Worm (Caenorhabditis elegans): ENCODE measurements around the gene nhr-40.

Gene nhr-40

ce11 chrX:2595757-2596059, 1.9 kb downstream of the nhr-40 start:
- TF ChIP-seq lim-6 (tag; optimal IDR thresholded peaks at IDR 0.05) (no peak), dve-1 (tag; optimal IDR thresholded peaks at IDR 0.05) (no peak), zip-5 (tag; optimal IDR thresholded peaks at IDR 0.05) (no peak), elt-4 (tag; optimal IDR thresholded peaks at IDR 0.05) (no peak), lin-11 (tag; optimal IDR thresholded peaks at IDR 0.05) (no peak), pqm-1 (tag; optimal IDR thresholded peaks at IDR 0.05) (no peak), sox-2 (GFP tag; IDR thresholded peaks at IDR 0.05) (no peak), unc-86 (tag; optimal IDR thresholded peaks at IDR 0.05) (no peak)

- TF ChIP-seq ceh-18 (tag; optimal IDR thresholded peaks at IDR 0.05) (no peak), elt-4 (tag; optimal IDR thresholded peaks at IDR 0.05) (no peak), F13H6.1 (tag; optimal IDR thresholded peaks at IDR 0.05) (no peak), pax-1 (tag; optimal IDR thresholded peaks at IDR 0.05) (no peak), C38D4.7 (GFP tag; optimal IDR thresholded peaks at IDR 0.05) (no peak), C08G9.2 (tag; optimal IDR thresholded peaks at IDR 0.05) (no peak), madf-2 (tag; optimal IDR thresholded peaks at IDR 0.05) (no peak), lin-11 (tag; optimal IDR thresholded peaks at IDR 0.05) (no peak), pag-3 (tag; optimal IDR thresholded peaks at IDR 0.05; ENCODE audit: borderline replicate concordance) (no peak), ceh-9 (tag; optimal IDR thresholded peaks at IDR 0.05) (no peak), tbx-7 (tag; optimal IDR thresholded peaks at IDR 0.05) (no peak), eyg-1 (tag; optimal IDR thresholded peaks at IDR 0.05) (no peak)
These were observed 2.8 kb downstream of the nhr-40 start for ce11 chrX:2596605-2597004.

ce11 chrX:2598833-2599279, 5.1 kb downstream of the nhr-40 start:
- no peak for TF ChIP-seq gmeb-2 (tag; optimal IDR thresholded peaks at IDR 0.05)
- TF ChIP-seq ceh-22 (tag; optimal IDR thresholded peaks at IDR 0.05), result no peak
- TF ChIP-seq hlh-6 (tag; optimal IDR thresholded peaks at IDR 0.05), result peak; percentile 74
- no peak for TF ChIP-seq elt-2 (tag; optimal IDR thresholded peaks at IDR 0.05)
- TF ChIP-seq tbx-2 (tag; optimal IDR thresholded peaks at IDR 0.05), result peak; percentile 65
- TF ChIP-seq unc-86 (tag; optimal IDR thresholded peaks at IDR 0.05), result no peak
- no peak for TF ChIP-seq hlh-15 (tag; optimal IDR thresholded peaks at IDR 0.05)
- peak; percentile 74 for TF ChIP-seq ceh-14 (tag; optimal IDR thresholded peaks at IDR 0.05)
- TF ChIP-seq C08G9.2 (tag; optimal IDR thresholded peaks at IDR 0.05), result peak; percentile 40
- TF ChIP-seq hlh-13 (GFP tag; optimal IDR thresholded peaks at IDR 0.05), result no peak
- no peak for TF ChIP-seq odd-2 (tag; optimal IDR thresholded peaks at IDR 0.05)
- no peak for TF ChIP-seq K09A11.1 (tag; optimal IDR thresholded peaks at IDR 0.05; ENCODE audit: insufficient read depth)
- no peak for TF ChIP-seq ceh-2 (tag; optimal IDR thresholded peaks at IDR 0.05)
- TF ChIP-seq ceh-30 (tag; optimal IDR thresholded peaks at IDR 0.05), result no peak
- TF ChIP-seq rnt-1 (tag; optimal IDR thresholded peaks at IDR 0.05), result peak; percentile 72
- no peak for TF ChIP-seq pat-9 (tag; optimal IDR thresholded peaks at IDR 0.05)
- TF ChIP-seq fkh-10 (GFP tag; optimal IDR thresholded peaks at IDR 0.05), result no peak
- no peak for TF ChIP-seq ceh-9 (tag; optimal IDR thresholded peaks at IDR 0.05)
- no peak for TF ChIP-seq K02D7.2 (tag; optimal IDR thresholded peaks at IDR 0.05)
- TF ChIP-seq ama-1 (optimal IDR thresholded peaks at IDR 0.05), result no peak
- no peak for TF ChIP-seq ref-2 (tag; optimal IDR thresholded peaks at IDR 0.05)
- peak; percentile 54 for TF ChIP-seq syd-9 (tag; optimal IDR thresholded peaks at IDR 0.05)
- peak; percentile 75 for TF ChIP-seq unc-42 (tag; optimal IDR thresholded peaks at IDR 0.05)
- TF ChIP-seq T23F11.4 (GFP tag; optimal IDR thresholded peaks at IDR 0.05), result no peak
- TF ChIP-seq sox-4 (tag; optimal IDR thresholded peaks at IDR 0.05), result no peak
- no peak for TF ChIP-seq che-1 (tag; optimal IDR thresholded peaks at IDR 0.05)
- no peak for TF ChIP-seq ceh-6 (GFP tag; optimal IDR thresholded peaks at IDR 0.05)
- TF ChIP-seq npax-4 (tag; optimal IDR thresholded peaks at IDR 0.05), result no peak
- TF ChIP-seq F13H6.1 (tag; optimal IDR thresholded peaks at IDR 0.05), result peak; percentile 37
- TF ChIP-seq fax-1 (tag; optimal IDR thresholded peaks at IDR 0.05), result peak; percentile 16
- no peak for TF ChIP-seq ceh-48 (tag; optimal IDR thresholded peaks at IDR 0.05)
- no peak for TF ChIP-seq tbx-7 (tag; optimal IDR thresholded peaks at IDR 0.05)
- TF ChIP-seq pax-1 (tag; optimal IDR thresholded peaks at IDR 0.05), result no peak
- peak; percentile 78 for TF ChIP-seq ceh-31 (tag; optimal IDR thresholded peaks at IDR 0.05)
- TF ChIP-seq dve-1 (tag; optimal IDR thresholded peaks at IDR 0.05), result no peak
- TF ChIP-seq ahr-1 (tag; optimal IDR thresholded peaks at IDR 0.05), result no peak
- peak; percentile 37 for TF ChIP-seq fkh-6 (tag; optimal IDR thresholded peaks at IDR 0.05)
- TF ChIP-seq ets-4 (tag; optimal IDR thresholded peaks at IDR 0.05), result no peak
- no peak for TF ChIP-seq ceh-24 (tag; optimal IDR thresholded peaks at IDR 0.05)
- peak; percentile 14 for TF ChIP-seq C38D4.7 (GFP tag; optimal IDR thresholded peaks at IDR 0.05)

All from whole organism, late embryonic.